Worm (Caenorhabditis elegans) whole organism, L2 larva: ENCODE results near the gene set-16.

Source experiments
- C34F6.9 ChIP-seq: fragments of 150-350 bp; optimal IDR thresholded peaks from 2 replicates; lab custom pipeline; 2014; ENCODE audit warnings: missing biosample characterization, missing genetic modification characterization
- F13H6.1 ChIP-seq: sonication (generic microtip); optimal IDR thresholded peaks from 2 replicates; lab custom pipeline; 2016; ENCODE audit warnings: missing genetic modification characterization, missing compliant biosample characterization
- R02D3.7 ChIP-seq: fragments of 150-350 bp; optimal IDR thresholded peaks from 2 replicates; lab custom pipeline; 2014; ENCODE audit warnings: missing biosample characterization, missing genetic modification characterization
- Y55F3AM.14 ChIP-seq: fragments of 200-800 bp; sonication (Bioruptor generic); optimal IDR thresholded peaks from 2 replicates; lab custom pipeline; 2018; ENCODE audit warnings: mild to moderate bottlenecking, missing genetic modification characterization, missing compliant biosample characterization
- ZK546.5 ChIP-seq: sonication (generic microtip); optimal IDR thresholded peaks from 2 replicates; lab custom pipeline; 2017; ENCODE audit warnings: missing biosample characterization, missing genetic modification characterization
- alr-1 ChIP-seq: fragments of 150-350 bp; optimal IDR thresholded peaks from 2 replicates; lab custom pipeline; 2014; ENCODE audit warnings: missing biosample characterization, missing genetic modification characterization
- aly-2 ChIP-seq: fragments of 150-350 bp; optimal IDR thresholded peaks from 2 replicates; lab custom pipeline; 2014; ENCODE audit warnings: missing biosample characterization, missing genetic modification characterization
- ama-1 ChIP-seq: fragments of 150-350 bp; optimal IDR thresholded peaks from 2 replicates; lab custom pipeline; 2018; ENCODE audit warnings: inconsistent platforms
- blmp-1 ChIP-seq: sonication (generic microtip); optimal IDR thresholded peaks from 2 replicates; lab custom pipeline; 2017; ENCODE audit warnings: missing genetic modification characterization, mild to moderate bottlenecking, missing compliant biosample characterization, antibody characterized with exemption, moderate library complexity; ENCODE audit not compliant: insufficient read depth
- ceh-82 ChIP-seq: fragments of 150-350 bp; optimal IDR thresholded peaks from 2 replicates; lab custom pipeline; 2014; ENCODE audit warnings: missing biosample characterization, missing genetic modification characterization
- crh-2 ChIP-seq: sonication (generic microtip); optimal IDR thresholded peaks from 2 replicates; lab custom pipeline; 2017; ENCODE audit warnings: missing biosample characterization, missing genetic modification characterization
- dmd-4 ChIP-seq: sonication (generic microtip); optimal IDR thresholded peaks from 2 replicates; lab custom pipeline; 2017; ENCODE audit warnings: missing biosample characterization, missing genetic modification characterization
- egl-27 ChIP-seq: sonication (generic microtip); optimal IDR thresholded peaks from 3 replicates; lab custom pipeline; 2017; ENCODE audit warnings: missing biosample characterization, missing genetic modification reagents, missing genetic modification characterization
- elt-1 ChIP-seq: fragments of 150-350 bp; optimal IDR thresholded peaks from 2 replicates; lab custom pipeline; 2014; ENCODE audit warnings: missing biosample characterization, missing genetic modification characterization
- elt-3 ChIP-seq: sonication (generic microtip); optimal IDR thresholded peaks from 2 replicates; lab custom pipeline; 2017; ENCODE audit warnings: missing biosample characterization, missing genetic modification characterization
- fos-1 ChIP-seq: fragments of 150-350 bp; optimal IDR thresholded peaks from 2 replicates; lab custom pipeline; 2014; ENCODE audit warnings: missing biosample characterization, missing genetic modification characterization
- gmeb-1 ChIP-seq: fragments of 150-350 bp; optimal IDR thresholded peaks from 2 replicates; lab custom pipeline; 2014; ENCODE audit warnings: missing biosample characterization, missing genetic modification characterization
- lin-39 ChIP-seq: fragments of 150-350 bp; optimal IDR thresholded peaks from 2 replicates; lab custom pipeline; 2014; ENCODE audit warnings: missing biosample characterization, missing genetic modification reagents, missing genetic modification characterization
- lsy-2 ChIP-seq, 2 experiments: fragments of 150-350 bp in 1 of 2; sonication (generic microtip) in 1 of 2; optimal IDR thresholded peaks; 2 replicates each; lab custom pipeline; 2014 to 2017; ENCODE audit warnings: missing biosample characterization in 2 of 2, missing genetic modification characterization in 2 of 2
- mbf-1 ChIP-seq: sonication (generic microtip); optimal IDR thresholded peaks from 2 replicates; lab custom pipeline; 2017; ENCODE audit warnings: missing biosample characterization, missing genetic modification characterization
- mdl-1 ChIP-seq, 2 experiments: fragments of 150-350 bp in 1 of 2; sonication (generic microtip) in 1 of 2; optimal IDR thresholded peaks; 2 replicates each; lab custom pipeline; 2017; ENCODE audit warnings: missing biosample characterization in 2 of 2, missing genetic modification characterization in 2 of 2
- nhr-10 ChIP-seq: sonication (generic microtip); optimal IDR thresholded peaks from 2 replicates; lab custom pipeline; 2017; ENCODE audit warnings: missing biosample characterization, missing genetic modification characterization
- nhr-129 ChIP-seq: fragments of 150-350 bp; optimal IDR thresholded peaks from 2 replicates; lab custom pipeline; 2014; ENCODE audit warnings: missing biosample characterization, missing genetic modification characterization
- nhr-237 ChIP-seq: fragments of 150-350 bp; optimal IDR thresholded peaks from 2 replicates; lab custom pipeline; 2014; ENCODE audit warnings: missing biosample characterization, missing genetic modification characterization
- nhr-25 ChIP-seq: fragments of 150-350 bp; sonication (generic microtip); optimal IDR thresholded peaks from 3 replicates; lab custom pipeline; 2014; ENCODE audit warnings: missing biosample characterization, missing genetic modification characterization
- nhr-6 ChIP-seq: fragments of 150-350 bp; optimal IDR thresholded peaks from 2 replicates; lab custom pipeline; 2014; ENCODE audit warnings: missing biosample characterization, missing genetic modification characterization
- peb-1 ChIP-seq: fragments of 150-350 bp; optimal IDR thresholded peaks from 2 replicates; lab custom pipeline; 2014; ENCODE audit warnings: missing biosample characterization, missing genetic modification characterization
- skn-1 ChIP-seq: sonication (generic microtip); optimal IDR thresholded peaks from 2 replicates; lab custom pipeline; 2017; ENCODE audit warnings: missing biosample characterization, missing genetic modification characterization
- sma-3 ChIP-seq: sonication (generic microtip); optimal IDR thresholded peaks from 2 replicates; lab custom pipeline; 2016; ENCODE audit warnings: missing genetic modification reagents, missing genetic modification characterization, missing compliant biosample characterization
- sma-9 ChIP-seq, 2 experiments: fragments of 150-350 bp in 1 of 2; sonication (generic microtip) in 1 of 2; optimal IDR thresholded peaks; 2 replicates each; lab custom pipeline; 2014 to 2016; ENCODE audit warnings: missing genetic modification characterization in 2 of 2, mild to moderate bottlenecking in 1 of 2, missing biosample characterization in 1 of 2, missing compliant biosample characterization in 1 of 2, missing genetic modification reagents in 1 of 2, moderate library complexity in 1 of 2
- unc-62 ChIP-seq: fragments of 150-350 bp; optimal IDR thresholded peaks from 2 replicates; lab custom pipeline; 2014; ENCODE audit warnings: missing biosample characterization, missing genetic modification reagents, missing genetic modification characterization
- ztf-1 ChIP-seq: fragments of 200-800 bp; sonication (Bioruptor generic); conservative IDR thresholded peaks from 2 replicates; pipeline ENCODE4 v1.3.6; 2022; ENCODE audit warnings: missing genetic modification characterization, missing compliant biosample characterization
- ztf-11 ChIP-seq: sonication (generic microtip); optimal IDR thresholded peaks from 2 replicates; lab custom pipeline; 2017; ENCODE audit warnings: missing biosample characterization, missing genetic modification characterization
- ztf-4 ChIP-seq: fragments of 150-350 bp; optimal IDR thresholded peaks from 2 replicates; lab custom pipeline; 2014; ENCODE audit warnings: missing biosample characterization, missing genetic modification characterization

Gene set-16

ce11 chrIII:13692555-13692954 lies 48.8 kb downstream of the set-16 start, which contains the start of gene cyn-2:
Gene cyn-2 (plus strand): TSS chrIII:13692668.
- no peak for TF ChIP-seq lsy-2 (tag; optimal IDR thresholded peaks at IDR 0.05; lab: Kevin White, UChicago)
- no peak for TF ChIP-seq unc-62 (GFP tag; lab: Kevin White, UChicago)
- no peak for TF ChIP-seq mdl-1 (tag; optimal IDR thresholded peaks at IDR 0.05; lab: Kevin White, UChicago)
- TF ChIP-seq elt-1 (tag; lab: Kevin White, UChicago), result no peak
- no peak for TF ChIP-seq nhr-10 (tag; lab: Kevin White, UChicago)
- no peak for TF ChIP-seq ZK546.5 (tag; lab: Kevin White, UChicago)
- TF ChIP-seq egl-27 (tag; lab: Kevin White, UChicago), result no peak
- TF ChIP-seq ztf-11, result no peak
- no peak for TF ChIP-seq F13H6.1
- no peak for TF ChIP-seq ceh-82
- TF ChIP-seq fos-1 (tag; lab: Kevin White, UChicago), result no peak
- no peak for TF ChIP-seq ztf-4 (tag; lab: Kevin White, UChicago)
- no peak for TF ChIP-seq nhr-6 (tag; lab: Kevin White, UChicago)
- TF ChIP-seq, all 48 proteins: peak for 0

- TF ChIP-seq elt-3 (tag; lab: Kevin White, UChicago) (no peak), nhr-237 (tag; lab: Kevin White, UChicago) (no peak), aly-2 (tag; lab: Kevin White, UChicago) (no peak), peb-1 (no peak), Y55F3AM.14 (GFP tag; lab: Kevin White, UChicago) (no peak), skn-1 (no peak), lin-39 (tag; lab: Kevin White, UChicago) (no peak), mdl-1 (tag; optimal IDR thresholded peaks at IDR 0.05; lab: Kevin White, UChicago) (no peak), dmd-4 (no peak), lsy-2 (tag; optimal IDR thresholded peaks at IDR 0.05; lab: Kevin White, UChicago) (no peak), ztf-1 (GFP tag; lab: Robert Waterston, UW) (no peak), alr-1 (tag; lab: Kevin White, UChicago) (no peak), fos-1 (tag; lab: Kevin White, UChicago) (no peak), crh-2 (tag; lab: Kevin White, UChicago) (no peak)
These were observed 49.5 kb downstream of the set-16 start for ce11 chrIII:13693187-13693586.

DNA sequence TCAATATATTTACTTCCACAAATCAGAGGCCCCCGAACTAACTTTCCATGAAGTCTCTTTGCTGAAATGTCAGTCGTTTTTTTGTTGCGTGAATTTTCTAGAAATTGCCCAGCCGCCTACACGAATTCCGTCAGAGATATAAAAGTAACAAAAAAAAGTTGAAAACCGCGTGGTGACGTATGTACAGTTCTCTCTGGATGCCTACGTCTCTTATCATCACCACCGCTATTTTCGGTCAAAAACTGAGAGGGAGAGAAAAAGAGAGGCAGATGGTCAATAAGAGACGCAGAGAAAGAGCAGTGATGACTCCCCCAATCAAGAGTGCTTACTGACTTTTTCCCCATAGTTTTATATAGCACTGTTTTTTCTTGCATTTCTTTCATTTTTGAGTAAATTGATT lies 50.3 kb downstream of the set-16 start:
- peak; percentile 62 for TF ChIP-seq nhr-129
- TF ChIP-seq C34F6.9 (tag; lab: Kevin White, UChicago), result peak; percentile 26
- peak; percentile 33 for TF ChIP-seq sma-3 (GFP tag; lab: Kevin White, UChicago)
- TF ChIP-seq F13H6.1, result peak; percentile 64
- TF ChIP-seq lsy-2 (tag; optimal IDR thresholded peaks at IDR 0.05; lab: Kevin White, UChicago), result peak in 1 of 2 experiments; percentile 39
- TF ChIP-seq blmp-1 (tag; lab: Kevin White, UChicago), result peak; percentile 30
- TF ChIP-seq gmeb-1 (tag; lab: Kevin White, UChicago), result peak; percentile 49
- no peak for TF ChIP-seq ztf-1 (GFP tag; lab: Robert Waterston, UW)
- TF ChIP-seq elt-3 (tag; lab: Kevin White, UChicago), result no peak
- peak; percentile 71 for TF ChIP-seq ama-1 (lab: Kevin White, UChicago)
- no peak for TF ChIP-seq peb-1
- TF ChIP-seq sma-9 (GFP tag; optimal IDR thresholded peaks at IDR 0.05; lab: Kevin White, UChicago), result peak; percentile 35
- TF ChIP-seq sma-9 (tag; optimal IDR thresholded peaks at IDR 0.05; lab: Kevin White, UChicago), result no peak
- TF ChIP-seq crh-2 (tag; lab: Kevin White, UChicago), result peak; percentile 47
- TF ChIP-seq egl-27 (tag; lab: Kevin White, UChicago), result no peak
- peak; percentile 55 for TF ChIP-seq nhr-25 (tag; lab: Kevin White, UChicago)
- no peak for TF ChIP-seq mdl-1 (tag; optimal IDR thresholded peaks at IDR 0.05; lab: Kevin White, UChicago)
- TF ChIP-seq fos-1 (tag; lab: Kevin White, UChicago), result peak; percentile 81

- TF ChIP-seq ztf-11 (no peak), elt-3 (tag; lab: Kevin White, UChicago) (no peak), ztf-4 (tag; lab: Kevin White, UChicago) (no peak), blmp-1 (tag; lab: Kevin White, UChicago) (peak; percentile 91), dmd-4 (no peak), mbf-1 (tag; lab: Kevin White, UChicago) (no peak), sma-9 (GFP tag; optimal IDR thresholded peaks at IDR 0.05; lab: Kevin White, UChicago) (no peak), sma-9 (tag; optimal IDR thresholded peaks at IDR 0.05; lab: Kevin White, UChicago) (no peak), R02D3.7 (tag; lab: Kevin White, UChicago) (no peak)
These were observed 51.9 kb downstream of the set-16 start for ce11 chrIII:13695588-13695987.
